Worm (Caenorhabditis elegans) whole organism, young adult: Measurements from ENCODE around the gene tsp-12.

Source experiments
- B0019.2 ChIP-seq: fragments of 200-800 bp; sonication (Bioruptor generic); conservative IDR thresholded peaks from 2 replicates; pipeline ENCODE4 v1.3.6; 2022; ENCODE audit warnings: missing genetic modification reagents, missing genetic modification characterization, missing compliant biosample characterization
- F39B2.1 ChIP-seq: fragments of 200-800 bp; sonication (Bioruptor generic); IDR thresholded peaks from 2 replicates; pipeline ENCODE4 v1.3.6; 2022; ENCODE audit warnings: missing genetic modification reagents, missing genetic modification characterization, missing compliant biosample characterization
- F57A8.1 ChIP-seq: fragments of 200-800 bp; sonication (Bioruptor generic); optimal IDR thresholded peaks from 2 replicates; lab custom pipeline; 2018; ENCODE audit warnings: mild to moderate bottlenecking, missing genetic modification characterization, moderate library complexity, missing compliant biosample characterization
- K11D2.4 ChIP-seq: fragments of 200-800 bp; sonication (Bioruptor generic); IDR thresholded peaks from 2 replicates; pipeline ENCODE4 v1.3.6; 2022; ENCODE audit warnings: missing genetic modification reagents, missing genetic modification characterization, missing compliant biosample characterization
- akir-1 ChIP-seq: fragments of 200-800 bp; sonication (Bioruptor generic); optimal IDR thresholded peaks from 2 replicates; lab custom pipeline; 2018; ENCODE audit warnings: mild to moderate bottlenecking, missing genetic modification characterization, moderate library complexity, missing compliant biosample characterization
- ceh-100 ChIP-seq: fragments of 200-800 bp; sonication (Bioruptor generic); IDR thresholded peaks from 2 replicates; pipeline ENCODE4 v1.3.6; 2022; ENCODE audit warnings: missing genetic modification reagents, missing genetic modification characterization, missing compliant biosample characterization

DNA sequence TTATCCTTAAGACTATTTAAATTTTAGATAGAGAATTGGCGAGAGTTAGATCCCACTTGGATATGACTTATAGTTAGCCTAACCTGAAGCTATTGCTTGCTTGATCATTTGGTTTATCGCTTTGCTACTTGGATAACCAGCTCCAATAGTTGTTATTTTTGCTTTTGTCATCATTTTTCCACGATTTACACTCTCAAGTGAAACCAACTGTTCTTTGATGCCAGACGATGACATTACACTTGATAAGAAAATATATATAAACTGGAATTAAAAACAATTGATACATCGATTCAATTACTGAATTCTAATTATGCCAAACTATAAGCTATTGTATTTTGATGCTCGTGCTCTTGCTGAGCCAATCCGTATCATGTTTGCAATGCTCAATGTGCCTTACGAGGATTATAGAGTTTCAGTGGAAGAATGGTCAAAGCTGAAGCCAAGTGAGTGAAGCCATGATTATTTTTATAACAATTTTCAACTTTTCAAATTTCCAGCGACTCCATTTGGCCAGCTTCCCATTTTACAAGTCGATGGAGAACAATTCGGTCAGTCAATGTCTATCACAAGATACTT, 8.4 kb downstream of the tsp-12 start, which contains the start of the genes gst-2, gst-4 and dhs-12:
- TF ChIP-seq ceh-100 (no peak), F39B2.1 (GFP tag; lab: Robert Waterston, UW) (no peak), B0019.2 (GFP tag; lab: Robert Waterston, UW) (no peak), akir-1 (GFP tag; lab: Kevin White, UChicago) (no peak), K11D2.4 (no peak), F57A8.1 (GFP tag; lab: Kevin White, UChicago) (no peak)
